Fruit fly (Drosophila melanogaster) S2 (cell line): Measurements from ENCODE around the gene CG34026.

Experiments
- CG8478 ChIP-seq: fragments of >200 bp; optimal IDR thresholded peaks from 2 replicates; lab custom pipeline; 2018
- CTCF ChIP-seq, 2 experiments: fragments of >200 bp; optimal IDR thresholded peaks; 2 replicates each; lab custom pipeline; 2018

dm6 chrX:9520175-9520574, 13.4 kb upstream of the CG34026 start:
- TF ChIP-seq CG8478 (lab: Kevin White, UChicago) (no peak), CTCF (optimal IDR thresholded peaks at IDR 0.05; lab: Kevin White, UChicago) (no peak)
